Worm (Caenorhabditis elegans): ENCODE data around the gene npr-3.

DNA sequence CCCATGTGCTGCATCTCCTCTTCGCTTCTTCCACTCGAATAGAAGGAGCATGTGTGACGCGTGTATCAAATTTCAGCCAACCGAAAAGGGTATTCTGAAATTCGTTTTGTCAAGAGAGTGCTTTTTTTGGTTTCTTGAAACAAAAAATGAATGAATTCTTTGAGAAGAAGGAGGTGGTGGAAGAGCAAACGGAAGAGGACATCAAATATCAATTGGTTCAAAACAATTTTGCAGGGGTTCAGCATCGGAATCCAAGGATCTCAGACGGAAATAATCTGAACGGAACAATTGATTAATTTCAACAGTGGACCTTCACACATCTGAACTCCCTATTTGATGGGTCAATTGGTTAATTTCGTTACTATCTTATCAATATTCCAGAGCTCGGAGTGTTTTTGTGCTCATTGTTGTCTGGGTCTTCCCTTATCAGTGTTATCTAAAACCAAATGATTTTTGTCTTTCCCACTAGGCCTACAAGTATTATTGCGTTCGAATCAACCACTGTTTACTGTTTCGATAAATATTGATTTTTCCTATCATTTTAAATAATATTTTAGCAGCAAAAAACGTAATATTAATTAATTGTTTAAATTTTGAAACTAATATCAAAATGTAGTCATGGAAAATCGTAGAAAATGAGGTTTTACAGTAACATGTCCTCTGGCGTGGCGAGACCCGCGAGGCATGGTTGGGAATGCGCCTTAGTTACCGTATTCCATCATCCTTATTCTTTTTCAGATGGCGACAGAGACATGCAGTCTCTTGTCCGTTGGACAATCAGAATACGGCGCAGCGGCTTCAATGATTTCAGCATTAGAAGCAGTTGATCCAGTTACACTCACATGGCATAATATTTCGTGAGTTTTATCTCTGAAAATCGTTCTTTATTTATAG lies 10.2 kb downstream of the npr-3 start, which contains the start of the genes C10C6.13 and wht-2:
- TF ChIP-seq dao-5 (tag; optimal IDR thresholded peaks at IDR 0.05) (no peak), him-1 (tag; optimal IDR thresholded peaks at IDR 0.05) (no peak)
